Worm (Caenorhabditis elegans): Measurements from ENCODE around the gene gcy-4.

Gene gcy-4

DNA sequence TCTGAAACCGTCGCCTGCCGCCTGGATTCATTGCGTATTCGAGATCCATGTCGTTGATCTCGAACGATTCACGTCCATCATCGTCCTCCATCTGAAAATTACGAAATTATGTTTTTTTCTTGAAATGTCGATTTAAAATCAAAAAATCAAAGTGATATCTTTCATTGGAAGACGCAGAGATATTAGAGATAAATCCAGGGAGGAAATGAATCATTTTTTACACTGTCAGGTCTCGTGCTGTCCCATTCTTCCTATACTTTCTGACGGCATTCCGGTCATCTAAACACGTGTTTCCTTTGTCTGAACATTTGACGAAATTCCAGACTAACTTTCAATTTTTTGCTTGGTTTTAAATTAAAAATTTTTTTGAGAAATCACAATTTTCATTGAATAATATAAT, 41.3 kb upstream of the gcy-4 start, which contains the start of gene stip-1:
TSS of gene stip-1 (minus strand) at position 98 of the 400 bp plus-strand sequence.
- no peak for TF ChIP-seq snpc-4 (tag; optimal IDR thresholded peaks at IDR 0.05)
- TF ChIP-seq alr-1 (tag; optimal IDR thresholded peaks at IDR 0.05; ENCODE audit: borderline replicate concordance) = no peak
- TF ChIP-seq nhr-71 (tag; optimal IDR thresholded peaks at IDR 0.05) = peak; percentile 39
- no peak for TF ChIP-seq dpl-1 (GFP tag; optimal IDR thresholded peaks at IDR 0.05)
- no peak for TF ChIP-seq ets-5 (GFP tag; IDR thresholded peaks at IDR 0.05)
- TF ChIP-seq nhr-90 (tag; optimal IDR thresholded peaks at IDR 0.05; ENCODE audit: poor library complexity) = no peak
- TF ChIP-seq pag-3 (tag; optimal IDR thresholded peaks at IDR 0.05; ENCODE audit: borderline replicate concordance, insufficient read depth) = no peak
- no peak for TF ChIP-seq unc-86 (tag; optimal IDR thresholded peaks at IDR 0.05)
- TF ChIP-seq mep-1 (tag; optimal IDR thresholded peaks at IDR 0.05) = no peak
- no peak for TF ChIP-seq fos-1 (tag; optimal IDR thresholded peaks at IDR 0.05)
- no peak for TF ChIP-seq lin-35 (GFP tag; optimal IDR thresholded peaks at IDR 0.05)
- no peak for TF ChIP-seq unc-98 (GFP tag; IDR thresholded peaks at IDR 0.05)
- no peak for TF ChIP-seq nhr-85 (tag)
- TF ChIP-seq grh-1 (GFP tag; IDR thresholded peaks at IDR 0.05) = no peak
- no peak for TF ChIP-seq nhr-76 (tag; optimal IDR thresholded peaks at IDR 0.05)
- no peak for TF ChIP-seq lir-3 (tag; optimal IDR thresholded peaks at IDR 0.05; ENCODE audit: poor library complexity)
- TF ChIP-seq nhr-47 (tag; optimal IDR thresholded peaks at IDR 0.05) = no peak
- TF ChIP-seq rnt-1 (tag; optimal IDR thresholded peaks at IDR 0.05) = peak; percentile 27
- TF ChIP-seq zag-1 (tag; optimal IDR thresholded peaks at IDR 0.05) = no peak
- TF ChIP-seq mef-2 (tag; optimal IDR thresholded peaks at IDR 0.05) = no peak
- no peak for TF ChIP-seq elt-3 (tag; optimal IDR thresholded peaks at IDR 0.05)
- no peak for TF ChIP-seq hlh-4 (tag; optimal IDR thresholded peaks at IDR 0.05)
- no peak for TF ChIP-seq hpl-2 (GFP tag; optimal IDR thresholded peaks at IDR 0.05)
- no peak for TF ChIP-seq efl-1 (optimal IDR thresholded peaks at IDR 0.05)
- peak in 1 of 2 experiments; percentile 91 for TF ChIP-seq efl-1 (GFP tag; optimal IDR thresholded peaks at IDR 0.05 in 1 of 2)
- no peak for TF ChIP-seq F16B12.6 (tag; optimal IDR thresholded peaks at IDR 0.05)
- no peak for TF ChIP-seq sox-4 (tag; optimal IDR thresholded peaks at IDR 0.05)
- no peak for TF ChIP-seq sup-37 (GFP tag; optimal IDR thresholded peaks at IDR 0.05)
- TF ChIP-seq unc-130 (tag; optimal IDR thresholded peaks at IDR 0.05) = no peak
- TF ChIP-seq lsy-2 (tag; optimal IDR thresholded peaks at IDR 0.05) = peak in 1 of 2 experiments; percentile 2
- TF ChIP-seq tbx-2 (tag; optimal IDR thresholded peaks at IDR 0.05) = no peak
- no peak for TF ChIP-seq dsc-1 (tag; optimal IDR thresholded peaks at IDR 0.05)
- TF ChIP-seq vab-15 (tag; optimal IDR thresholded peaks at IDR 0.05) = no peak
- no peak for TF ChIP-seq efl-3 (GFP tag; optimal IDR thresholded peaks at IDR 0.05)
- no peak for TF ChIP-seq nhr-84 (tag; optimal IDR thresholded peaks at IDR 0.05)
- no peak for TF ChIP-seq aly-2 (tag; optimal IDR thresholded peaks at IDR 0.05)
- TF ChIP-seq egl-27 (tag; optimal IDR thresholded peaks at IDR 0.05) = no peak

DNA sequence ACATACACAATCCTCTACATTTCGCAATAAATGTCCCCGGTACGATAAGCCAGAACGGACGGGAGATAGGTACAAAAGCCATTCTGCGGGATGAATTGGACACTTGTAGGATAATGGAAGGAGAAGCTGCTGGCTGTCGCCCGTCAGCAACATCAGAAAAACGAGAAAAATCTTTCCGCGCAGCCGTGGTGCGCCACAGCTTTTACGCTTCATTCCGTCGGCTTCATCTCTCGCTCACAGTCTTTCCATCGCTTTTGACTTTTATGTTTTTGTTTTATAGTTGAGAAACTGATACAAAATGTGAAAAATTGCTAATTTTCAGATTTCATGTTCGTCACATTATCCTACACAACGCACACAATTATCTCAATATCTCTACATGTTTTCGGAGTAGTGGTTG, 37.4 kb upstream of the gcy-4 start, which contains the start of gene C07E3.10:
TSS of gene C07E3.10 (plus strand) at position 301 of the 400 bp plus-strand sequence.
- TF ChIP-seq lin-13 (GFP tag; optimal IDR thresholded peaks at IDR 0.05) = no peak
- no peak for TF ChIP-seq blmp-1 (tag; optimal IDR thresholded peaks at IDR 0.05)
- TF ChIP-seq lsy-2 (tag; optimal IDR thresholded peaks at IDR 0.05) = no peak
- TF ChIP-seq ceh-88 (GFP tag; IDR thresholded peaks at IDR 0.05) = no peak
- no peak for TF ChIP-seq nhr-19 (GFP tag; conservative IDR thresholded peaks at IDR 0.05)

DNA sequence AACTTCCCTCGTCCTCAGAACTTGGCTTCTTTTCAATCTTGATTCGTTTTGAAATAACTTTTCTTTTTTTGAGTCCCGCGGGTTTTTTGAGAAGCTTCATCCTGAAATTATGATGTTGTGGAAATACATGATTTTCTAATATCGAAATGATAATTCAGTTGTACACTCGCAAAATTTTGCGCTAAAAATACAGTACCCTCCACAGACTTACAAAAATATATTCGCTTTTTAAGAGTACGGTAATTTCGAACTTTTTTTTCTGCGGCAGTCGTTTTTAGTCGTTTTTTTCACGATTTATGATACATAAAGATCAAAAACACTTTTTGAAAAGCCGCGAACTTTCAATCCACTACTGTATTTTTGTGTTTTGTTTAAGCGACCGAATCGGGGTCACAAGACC, 36.4 kb upstream of the gcy-4 start, which contains the start of gene pro-2:
TSS of gene pro-2 (minus strand) at position 101 of the 400 bp plus-strand sequence.
- TF ChIP-seq egl-13 (tag; optimal IDR thresholded peaks at IDR 0.05) (no peak), blmp-1 (tag; optimal IDR thresholded peaks at IDR 0.05) (no peak), ceh-82 (tag; optimal IDR thresholded peaks at IDR 0.05) (no peak), unc-98 (GFP tag; IDR thresholded peaks at IDR 0.05) (no peak), efl-1 (optimal IDR thresholded peaks at IDR 0.05) (no peak), efl-1 (GFP tag; optimal IDR thresholded peaks at IDR 0.05 in 1 of 2) (no peak), isw-1 (GFP tag; IDR thresholded peaks at IDR 0.05) (no peak), lin-39 (tag; optimal IDR thresholded peaks at IDR 0.05) (no peak), rnt-1 (tag; optimal IDR thresholded peaks at IDR 0.05) (no peak), unc-130 (tag; optimal IDR thresholded peaks at IDR 0.05) (no peak)

Data from whole organism, L1 larva.